Fruit fly (Drosophila melanogaster) S2 (cell line): ENCODE results near the gene CG11313.

Experiments
- CG8478 ChIP-seq: fragments of >200 bp; optimal IDR thresholded peaks from 2 replicates; lab custom pipeline; 2018
- CTCF ChIP-seq, 2 experiments: fragments of >200 bp; optimal IDR thresholded peaks; 2 replicates each; lab custom pipeline; 2018

- TF ChIP-seq CG8478 (lab: Kevin White, UChicago) (no peak), CTCF (optimal IDR thresholded peaks at IDR 0.05; lab: Kevin White, UChicago) (no peak)
These were observed 36.6 kb upstream of the CG11313 start for dm6 chr3R:30767556-30767955.
